Worm (Caenorhabditis elegans) whole organism, early embryonic: ENCODE measurements around the gene mps-1.

Experiments used
- F13C5.2 ChIP-seq: sonication (generic microtip); optimal IDR thresholded peaks from 2 replicates; lab custom pipeline; 2017; ENCODE audit warnings: mild to moderate bottlenecking, missing genetic modification characterization, inconsistent platforms, missing compliant biosample characterization
- aly-1 ChIP-seq: sonication (generic microtip); optimal IDR thresholded peaks from 2 replicates; lab custom pipeline; 2016; ENCODE audit warnings: missing genetic modification characterization, missing compliant biosample characterization
- ama-1 ChIP-seq: fragments of 150-350 bp; optimal IDR thresholded peaks from 2 replicates; lab custom pipeline; 2014
- ceh-13 ChIP-seq: fragments of 200-800 bp; sonication (Bioruptor generic); optimal IDR thresholded peaks from 2 replicates; lab custom pipeline; 2018; ENCODE audit warnings: mild to moderate bottlenecking, missing genetic modification characterization, missing compliant biosample characterization
- ceh-36 ChIP-seq: sonication (generic microtip); optimal IDR thresholded peaks from 2 replicates; lab custom pipeline; 2016; ENCODE audit warnings: missing genetic modification characterization, inconsistent platforms, missing compliant biosample characterization
- flt-1 ChIP-seq: fragments of 200-800 bp; sonication (Bioruptor generic); IDR thresholded peaks from 2 replicates; pipeline ENCODE4 v1.3.6; 2022; ENCODE audit warnings: missing genetic modification characterization, missing compliant biosample characterization
- hmbx-1 ChIP-seq: sonication (generic microtip); optimal IDR thresholded peaks from 2 replicates; lab custom pipeline; 2016; ENCODE audit warnings: mild to moderate bottlenecking, missing genetic modification characterization, missing compliant biosample characterization
- scrt-1 ChIP-seq: fragments of 200-800 bp; sonication (Bioruptor generic); IDR thresholded peaks from 2 replicates; pipeline ENCODE4 v1.3.6; 2022; ENCODE audit warnings: missing genetic modification characterization, missing compliant biosample characterization
- sea-1 ChIP-seq: fragments of 200-800 bp; sonication (Bioruptor generic); conservative IDR thresholded peaks from 2 replicates; pipeline ENCODE4 v1.3.6; 2022; ENCODE audit warnings: missing genetic modification characterization, missing compliant biosample characterization
- tbx-11 ChIP-seq: fragments of 200-800 bp; sonication (Bioruptor generic); IDR thresholded peaks from 2 replicates; pipeline ENCODE4 v1.3.6; 2022; ENCODE audit warnings: missing genetic modification characterization, missing compliant biosample characterization

DNA sequence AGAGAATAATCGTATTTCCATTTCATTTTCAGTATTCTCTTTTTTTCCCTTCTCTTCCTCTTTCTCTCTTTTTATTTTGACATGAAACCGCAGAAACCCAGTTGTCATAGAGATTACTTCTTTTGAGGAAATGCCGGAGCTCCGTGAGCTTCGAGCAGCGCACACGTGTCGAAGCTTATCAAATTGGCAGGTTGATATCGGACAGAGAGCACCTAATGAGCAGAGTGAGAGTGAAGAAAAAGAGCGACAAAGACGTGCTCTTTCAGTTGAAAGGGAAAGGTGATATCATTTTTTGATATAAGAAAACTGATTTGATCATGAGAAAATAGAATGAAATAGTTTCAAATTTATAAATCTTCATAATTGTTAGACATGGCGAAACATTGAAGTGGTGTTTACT lies 41.2 kb upstream of the mps-1 start, which contains the start of gene C32D5.14:
- TF ChIP-seq aly-1 (tag; lab: Kevin White, UChicago) (no peak), sea-1 (GFP tag; lab: Robert Waterston, UW) (no peak), ceh-36 (tag; lab: Kevin White, UChicago) (no peak), F13C5.2 (no peak), ceh-13 (no peak), ama-1 (lab: Kevin White, UChicago) (no peak), flt-1 (GFP tag; lab: Robert Waterston, UW) (no peak), hmbx-1 (tag; lab: Kevin White, UChicago) (no peak), tbx-11 (GFP tag; lab: Robert Waterston, UW) (no peak), scrt-1 (GFP tag; lab: Robert Waterston, UW) (no peak)
